Fruit fly (Drosophila melanogaster): ENCODE results near the gene dwg.

dm6 chrX:2704134-2704773, 23.2 kb upstream of the dwg start, which contains the start of gene eIF2Bbeta:
- no peak for TF ChIP-seq usp (GFP tag; optimal IDR thresholded peaks at IDR 0.05)
- no peak for TF ChIP-seq pan (optimal IDR thresholded peaks at IDR 0.05)

Data from whole organism.